Worm (Caenorhabditis elegans) whole organism, L3 larva: ENCODE data around the gene ceh-87.

Experiments
- aly-2 ChIP-seq: fragments of 150-350 bp; optimal IDR thresholded peaks from 2 replicates; lab custom pipeline; 2014; ENCODE audit warnings: missing biosample characterization, missing genetic modification characterization
- ama-1 ChIP-seq: fragments of 150-350 bp; optimal IDR thresholded peaks from 2 replicates; lab custom pipeline; 2018
- ceh-16 ChIP-seq: sonication (generic microtip); optimal IDR thresholded peaks from 2 replicates; lab custom pipeline; 2017; ENCODE audit warnings: missing biosample characterization, missing genetic modification characterization
- ceh-28 ChIP-seq: fragments of 150-350 bp; optimal IDR thresholded peaks from 2 replicates; lab custom pipeline; 2014; ENCODE audit warnings: missing biosample characterization, missing genetic modification reagents, missing genetic modification characterization
- ceh-82 ChIP-seq: fragments of 150-350 bp; optimal IDR thresholded peaks from 2 replicates; lab custom pipeline; 2014; ENCODE audit warnings: missing biosample characterization, missing genetic modification characterization
- ceh-9 ChIP-seq: sonication (generic microtip); optimal IDR thresholded peaks from 2 replicates; lab custom pipeline; 2018; ENCODE audit warnings: missing biosample characterization, missing genetic modification characterization
- daf-12 ChIP-seq: fragments of 150-350 bp; optimal IDR thresholded peaks from 2 replicates; lab custom pipeline; 2014; ENCODE audit warnings: missing biosample characterization, missing genetic modification reagents, missing genetic modification characterization
- egl-5 ChIP-seq: fragments of 150-350 bp; optimal IDR thresholded peaks from 2 replicates; lab custom pipeline; 2017; ENCODE audit warnings: missing biosample characterization, missing genetic modification reagents, missing genetic modification characterization, inconsistent platforms
- elt-1 ChIP-seq: fragments of 150-350 bp; optimal IDR thresholded peaks from 2 replicates; lab custom pipeline; 2014; ENCODE audit warnings: missing biosample characterization, missing genetic modification characterization
- elt-2 ChIP-seq: sonication (generic microtip); optimal IDR thresholded peaks from 2 replicates; lab custom pipeline; 2016; ENCODE audit warnings: missing genetic modification reagents, mild to moderate bottlenecking, missing genetic modification characterization, missing compliant biosample characterization
- elt-3 ChIP-seq, 3 experiments: fragments of 150-350 bp in 1 of 3; sonication (generic microtip) in 2 of 3; optimal IDR thresholded peaks; 2 replicates in 2 of 3; 4 replicates in 1 of 3; lab custom pipeline; 2014 to 2017; ENCODE audit warnings: missing biosample characterization in 3 of 3, missing genetic modification characterization in 3 of 3
- eor-1 ChIP-seq, 2 experiments: fragments of 150-350 bp; optimal IDR thresholded peaks; 2 replicates each; lab custom pipeline; 2014 to 2018; ENCODE audit warnings: missing biosample characterization in 2 of 2, missing genetic modification characterization in 2 of 2
- fkh-10 ChIP-seq: sonication (generic microtip); optimal IDR thresholded peaks from 2 replicates; lab custom pipeline; 2017; ENCODE audit warnings: missing biosample characterization, missing genetic modification reagents, missing genetic modification characterization
- fkh-2 ChIP-seq: fragments of 150-350 bp; optimal IDR thresholded peaks from 2 replicates; lab custom pipeline; 2014; ENCODE audit warnings: missing biosample characterization, missing genetic modification reagents, missing genetic modification characterization
- fos-1 ChIP-seq: fragments of 150-350 bp; optimal IDR thresholded peaks from 2 replicates; lab custom pipeline; 2014; ENCODE audit warnings: missing biosample characterization, missing genetic modification characterization
- hmg-11 ChIP-seq: sonication (generic microtip); optimal IDR thresholded peaks from 2 replicates; lab custom pipeline; 2016; ENCODE audit warnings: missing genetic modification characterization, missing compliant biosample characterization
- jun-1 ChIP-seq: fragments of 150-350 bp; optimal IDR thresholded peaks from 2 replicates; lab custom pipeline; 2014; ENCODE audit warnings: missing biosample characterization, missing genetic modification reagents, missing genetic modification characterization
- lin-15B ChIP-seq: fragments of 150-350 bp; optimal IDR thresholded peaks from 2 replicates; lab custom pipeline; 2014; ENCODE audit warnings: missing biosample characterization, missing genetic modification characterization
- lin-39 ChIP-seq: fragments of 150-350 bp; optimal IDR thresholded peaks from 2 replicates; lab custom pipeline; 2018; ENCODE audit warnings: missing biosample characterization, missing genetic modification reagents, missing genetic modification characterization
- mdl-1 ChIP-seq: fragments of 150-350 bp; optimal IDR thresholded peaks from 2 replicates; lab custom pipeline; 2014; ENCODE audit warnings: missing biosample characterization, missing genetic modification characterization
- mml-1 ChIP-seq: fragments of 150-350 bp; sonication (generic microtip); optimal IDR thresholded peaks from 3 replicates; lab custom pipeline; 2014; ENCODE audit warnings: missing biosample characterization, missing genetic modification characterization
- nhr-12 ChIP-seq: fragments of 150-350 bp; optimal IDR thresholded peaks from 2 replicates; lab custom pipeline; 2014; ENCODE audit warnings: missing biosample characterization, missing genetic modification characterization
- nhr-23 ChIP-seq: fragments of 150-350 bp; optimal IDR thresholded peaks from 2 replicates; lab custom pipeline; 2014; ENCODE audit warnings: missing biosample characterization, missing genetic modification reagents, missing genetic modification characterization
- nhr-237 ChIP-seq: fragments of 150-350 bp; optimal IDR thresholded peaks from 2 replicates; lab custom pipeline; 2014; ENCODE audit warnings: missing biosample characterization, missing genetic modification characterization
- nhr-25 ChIP-seq: sonication (generic microtip); optimal IDR thresholded peaks from 2 replicates; lab custom pipeline; 2017; ENCODE audit warnings: missing biosample characterization, missing genetic modification characterization
- nhr-28 ChIP-seq: fragments of 150-350 bp; optimal IDR thresholded peaks from 2 replicates; lab custom pipeline; 2014; ENCODE audit warnings: missing biosample characterization, missing genetic modification characterization
- nhr-67 ChIP-seq: fragments of 150-350 bp; optimal IDR thresholded peaks from 2 replicates; lab custom pipeline; 2014; ENCODE audit warnings: missing biosample characterization, missing genetic modification characterization
- nhr-76 ChIP-seq: fragments of 150-350 bp; sonication (generic microtip); optimal IDR thresholded peaks from 5 replicates; lab custom pipeline; 2014; ENCODE audit warnings: missing biosample characterization, missing genetic modification characterization
- nhr-77 ChIP-seq: fragments of 150-350 bp; optimal IDR thresholded peaks from 2 replicates; lab custom pipeline; 2014; ENCODE audit warnings: missing biosample characterization, missing genetic modification characterization
- pha-4 ChIP-seq: fragments of 150-350 bp; optimal IDR thresholded peaks from 2 replicates; lab custom pipeline; 2014; ENCODE audit warnings: missing biosample characterization, missing genetic modification reagents, missing genetic modification characterization
- pqm-1 ChIP-seq: fragments of 150-350 bp; optimal IDR thresholded peaks from 2 replicates; lab custom pipeline; 2017; ENCODE audit warnings: missing biosample characterization, missing genetic modification characterization, inconsistent platforms
- sea-2 ChIP-seq: fragments of 150-350 bp; sonication (generic microtip); optimal IDR thresholded peaks from 4 replicates; lab custom pipeline; 2014; ENCODE audit warnings: missing biosample characterization, missing genetic modification reagents, missing genetic modification characterization
- snpc-4 ChIP-seq: fragments of 150-350 bp; optimal IDR thresholded peaks from 2 replicates; lab custom pipeline; 2014; ENCODE audit warnings: missing biosample characterization, missing genetic modification characterization
- tbx-2 ChIP-seq: sonication (generic microtip); optimal IDR thresholded peaks from 2 replicates; lab custom pipeline; 2016; ENCODE audit warnings: mild to moderate bottlenecking, missing genetic modification characterization, missing compliant biosample characterization
- unc-39 ChIP-seq: sonication (generic microtip); optimal IDR thresholded peaks from 4 replicates; lab custom pipeline; 2017; ENCODE audit warnings: missing biosample characterization, missing genetic modification characterization
- ztf-11 ChIP-seq: fragments of 150-350 bp; optimal IDR thresholded peaks from 2 replicates; lab custom pipeline; 2014; ENCODE audit warnings: missing biosample characterization, missing genetic modification characterization

ceh-87 gene

DNA sequence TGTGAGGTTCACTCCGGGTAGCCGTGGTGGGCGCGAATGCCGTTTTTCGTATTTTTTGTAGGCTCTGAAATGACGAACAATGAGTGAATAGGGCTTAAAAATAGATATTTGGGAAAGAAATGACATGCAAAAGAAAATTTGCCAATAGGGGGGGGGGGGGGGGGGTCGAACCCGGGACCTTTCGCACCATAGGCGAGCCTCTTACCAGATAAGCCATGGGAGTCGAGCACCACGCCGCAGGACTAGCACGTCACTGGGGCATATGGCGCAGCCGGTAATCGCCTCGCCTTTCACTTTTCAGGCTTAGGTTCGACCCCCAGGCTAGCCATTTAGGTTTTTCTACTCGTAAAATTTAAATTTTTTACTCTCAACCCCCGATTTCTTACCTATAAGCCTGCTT is 35.1 kb upstream of the ceh-87 start:
- TF ChIP-seq mdl-1 (no peak), ztf-11 (tag; lab: Kevin White, UChicago) (no peak), nhr-23 (no peak), aly-2 (tag; lab: Kevin White, UChicago) (no peak), elt-3 (tag; optimal IDR thresholded peaks at IDR 0.05; lab: Kevin White, UChicago) (no peak), mml-1 (no peak), ceh-82 (tag; lab: Kevin White, UChicago) (no peak)

DNA sequence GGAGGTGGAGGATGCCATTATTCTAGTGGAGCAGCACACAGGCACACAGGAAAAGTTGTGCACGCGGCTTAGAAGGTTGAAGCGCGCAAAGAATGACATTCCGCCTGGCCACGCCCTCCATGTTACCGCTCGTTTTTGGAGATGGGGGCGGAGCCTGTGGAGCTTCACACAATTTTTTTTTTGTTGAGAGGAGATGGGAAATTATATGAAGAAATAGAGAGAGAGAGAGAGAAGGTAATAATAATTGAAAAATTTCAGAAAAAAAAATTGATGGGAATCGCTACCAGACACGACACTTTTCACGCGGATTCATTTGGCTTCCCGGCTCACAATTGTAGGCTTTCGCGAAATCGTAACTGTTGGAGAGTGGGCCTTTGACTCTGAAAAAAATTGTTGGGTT is 33.2 kb upstream of the ceh-87 start, which contains the start of gene T05A8.3:
Gene T05A8.3 (minus strand): TSS at position 101 of the 400 bp plus-strand sequence.
- TF ChIP-seq ztf-11 (tag; lab: Kevin White, UChicago) (no peak), ceh-9 (tag; lab: Kevin White, UChicago) (no peak), daf-12 (tag; lab: Kevin White, UChicago) (no peak), eor-1 (tag; optimal IDR thresholded peaks at IDR 0.05; lab: Kevin White, UChicago) (no peak), unc-39 (tag; lab: Kevin White, UChicago) (no peak), mml-1 (no peak), aly-2 (tag; lab: Kevin White, UChicago) (no peak), jun-1 (tag; lab: Kevin White, UChicago) (no peak), nhr-77 (tag; lab: Kevin White, UChicago) (no peak), elt-3 (tag; optimal IDR thresholded peaks at IDR 0.05; lab: Kevin White, UChicago) (no peak), nhr-12 (tag; lab: Kevin White, UChicago) (no peak), fkh-10 (GFP tag; lab: Kevin White, UChicago) (no peak), nhr-28 (tag; lab: Kevin White, UChicago) (no peak), ceh-82 (tag; lab: Kevin White, UChicago) (no peak), nhr-237 (tag; lab: Kevin White, UChicago) (no peak), nhr-23 (no peak), ceh-16 (no peak), nhr-25 (tag; lab: Kevin White, UChicago) (no peak), fkh-2 (tag; lab: Kevin White, UChicago) (no peak)

DNA sequence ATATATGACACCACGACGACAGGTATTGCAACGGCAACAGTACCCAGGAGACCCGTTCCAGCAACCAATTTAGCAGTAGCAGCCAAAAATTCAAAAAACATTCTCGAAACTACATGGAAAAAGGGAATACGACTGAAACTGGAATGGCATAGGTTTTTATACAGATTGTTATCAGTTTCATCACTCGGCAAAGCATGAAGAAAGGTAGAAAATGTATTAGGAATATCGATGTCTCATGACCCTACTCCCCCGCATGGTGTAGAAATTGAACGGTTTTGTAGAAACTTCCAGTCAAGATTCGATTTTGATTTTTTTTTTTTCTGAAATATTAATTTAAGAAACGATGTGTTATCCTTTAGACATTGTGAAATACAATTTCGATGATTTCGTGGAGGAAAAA is 26.8 kb upstream of the ceh-87 start, which contains the start of gene T05A8.2:
Gene T05A8.2 (minus strand): TSS at position 101 of the 400 bp plus-strand sequence.
- no peak for TF ChIP-seq nhr-12 (tag; lab: Kevin White, UChicago)
- no peak for TF ChIP-seq ceh-28
- TF ChIP-seq fos-1 (tag; lab: Kevin White, UChicago): no peak
- TF ChIP-seq elt-1 (tag; lab: Kevin White, UChicago): no peak
- TF ChIP-seq ama-1 (lab: Kevin White, UChicago): no peak
- no peak for TF ChIP-seq egl-5 (tag; lab: Kevin White, UChicago)
- no peak for TF ChIP-seq unc-39 (tag; lab: Kevin White, UChicago)

DNA sequence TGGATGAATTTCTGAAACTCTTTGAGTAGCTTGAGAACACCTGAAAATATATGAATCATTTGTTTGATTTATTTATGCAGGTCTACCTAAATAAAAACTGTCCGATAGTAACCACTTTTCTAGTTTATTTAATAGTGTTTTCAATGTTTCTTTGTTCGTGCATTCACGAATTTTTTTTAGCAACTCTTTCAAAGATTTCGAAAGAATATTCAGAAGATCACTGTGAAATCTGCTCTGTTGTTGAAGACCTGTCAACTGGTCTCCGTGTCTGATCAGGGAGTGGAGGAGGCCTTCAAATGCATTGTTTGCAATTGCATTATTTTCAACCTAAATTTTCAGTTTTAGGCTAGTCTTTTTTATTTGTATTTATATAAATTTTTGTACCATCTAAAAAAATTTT is 25.8 kb upstream of the ceh-87 start, which contains the start of gene T05A8.1:
Gene T05A8.1 (minus strand): TSS at position 101 of the 400 bp plus-strand sequence.
- TF ChIP-seq pha-4: no peak
- TF ChIP-seq nhr-76 (tag; lab: Kevin White, UChicago): no peak
- TF ChIP-seq pqm-1: no peak
- no peak for TF ChIP-seq mml-1
- TF ChIP-seq nhr-77 (tag; lab: Kevin White, UChicago): no peak
- TF ChIP-seq snpc-4 (tag; lab: Kevin White, UChicago): no peak
- no peak for TF ChIP-seq lin-15B (tag; lab: Kevin White, UChicago)
- TF ChIP-seq nhr-28 (tag; lab: Kevin White, UChicago): no peak
- TF ChIP-seq, all 47 proteins: peak for 0

DNA sequence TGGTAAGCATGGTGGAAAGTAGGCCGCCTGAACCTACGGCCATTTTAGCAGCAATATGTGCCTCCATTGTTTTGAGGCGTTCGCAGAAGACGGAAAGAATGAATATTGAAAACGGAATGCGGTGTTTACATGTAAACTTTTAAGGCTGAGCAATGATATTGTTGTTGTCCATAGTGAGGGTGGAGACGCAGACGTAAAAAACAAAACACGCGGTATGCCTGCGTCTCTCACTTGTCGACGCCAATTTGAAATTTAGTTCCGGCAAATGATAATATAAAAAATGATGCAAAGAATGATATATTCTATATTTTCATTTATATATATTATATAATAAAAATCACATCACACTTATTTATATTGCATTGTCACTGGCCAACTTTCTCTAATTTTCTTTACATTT is 23.8 kb upstream of the ceh-87 start, which contains the start of gene Y47G7B.2:
Gene Y47G7B.2 (minus strand): TSS at position 143 of the 400 bp plus-strand sequence.
- TF ChIP-seq elt-2: peak; percentile 23
- TF ChIP-seq egl-5 (tag; lab: Kevin White, UChicago): peak; percentile 15
- TF ChIP-seq fkh-10 (GFP tag; lab: Kevin White, UChicago): no peak
- peak; percentile 16 for TF ChIP-seq lin-39
- no peak for TF ChIP-seq nhr-237 (tag; lab: Kevin White, UChicago)

DNA sequence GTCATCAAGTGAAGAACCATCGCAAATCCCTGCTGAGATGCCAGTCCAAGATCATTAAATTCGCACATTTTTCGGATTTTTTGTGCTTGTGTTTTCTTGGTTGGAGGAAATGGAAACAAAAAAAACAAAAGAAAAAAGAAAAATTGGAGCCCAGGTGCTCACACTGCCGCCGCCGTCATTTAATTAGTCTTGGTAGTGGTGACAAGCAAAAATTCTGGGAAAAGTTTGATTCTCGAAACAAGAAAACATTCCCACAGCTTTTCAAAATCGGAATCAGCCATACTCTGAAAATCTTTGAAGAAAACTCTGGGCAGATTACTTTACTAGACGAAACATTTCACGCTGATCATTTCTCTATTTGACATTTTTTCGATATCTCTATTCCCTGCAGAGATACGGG is 21.1 kb upstream of the ceh-87 start, which contains the start of gene srh-128:
Gene srh-128 (minus strand): TSS at position 101 of the 400 bp plus-strand sequence.
- TF ChIP-seq nhr-67 (no peak), eor-1 (tag; optimal IDR thresholded peaks at IDR 0.05; lab: Kevin White, UChicago) (no peak), daf-12 (tag; lab: Kevin White, UChicago) (no peak), tbx-2 (no peak), nhr-76 (tag; lab: Kevin White, UChicago) (no peak), fos-1 (tag; lab: Kevin White, UChicago) (no peak), hmg-11 (tag; lab: Kevin White, UChicago) (no peak), sea-2 (GFP tag; lab: Kevin White, UChicago) (no peak), ztf-11 (tag; lab: Kevin White, UChicago) (no peak)
